Worm (Caenorhabditis elegans) whole organism, L4 larva: Measurements from ENCODE around the gene Y43F8B.19.

Experiments used
- ama-1 ChIP-seq: fragments of 150-350 bp; optimal IDR thresholded peaks from 2 replicates; lab custom pipeline; 2014; ENCODE audit warnings: inconsistent platforms, mixed read lengths
- jun-1 ChIP-seq: fragments of 150-350 bp; optimal IDR thresholded peaks from 2 replicates; lab custom pipeline; 2014; ENCODE audit warnings: missing biosample characterization, missing genetic modification reagents, missing genetic modification characterization
- lin-39 ChIP-seq: fragments of 150-350 bp; optimal IDR thresholded peaks from 2 replicates; lab custom pipeline; 2014; ENCODE audit warnings: missing biosample characterization, missing genetic modification reagents, missing genetic modification characterization
- mdl-1 ChIP-seq, 2 experiments: fragments of 150-350 bp in 1 of 2; sonication (generic microtip) in 1 of 2; optimal IDR thresholded peaks; 2 replicates each; lab custom pipeline; 2014 to 2017; ENCODE audit warnings: missing biosample characterization in 2 of 2, missing genetic modification characterization in 2 of 2
- nhr-76 ChIP-seq: fragments of 150-350 bp; optimal IDR thresholded peaks from 2 replicates; lab custom pipeline; 2014; ENCODE audit warnings: missing biosample characterization, missing genetic modification characterization
- tra-1 ChIP-seq: fragments of 200-800 bp; sonication (Bioruptor generic); IDR thresholded peaks from 2 replicates; pipeline ENCODE4 v1.3.6; 2022; ENCODE audit warnings: missing genetic modification reagents, missing genetic modification characterization, missing compliant biosample characterization

ce11 chrV:19546673-19547072, 34.6 kb upstream of the Y43F8B.19 start:
- no peak for TF ChIP-seq ama-1 (lab: Kevin White, UChicago)
- TF ChIP-seq mdl-1 (tag; optimal IDR thresholded peaks at IDR 0.05; lab: Kevin White, UChicago) = no peak
- TF ChIP-seq lin-39 (tag; lab: Kevin White, UChicago) = no peak
- TF ChIP-seq tra-1 = no peak
- TF ChIP-seq nhr-76 = no peak
- no peak for TF ChIP-seq jun-1 (tag; lab: Kevin White, UChicago)
